Worm (Caenorhabditis elegans) whole organism, L4/young adult: ENCODE results near the gene clec-197.

Experiments used
- W03F9.2 ChIP-seq: fragments of 150-350 bp; optimal IDR thresholded peaks from 2 replicates; lab custom pipeline; 2014; ENCODE audit warnings: missing biosample characterization, missing genetic modification characterization
- dao-5 ChIP-seq: sonication (generic microtip); optimal IDR thresholded peaks from 2 replicates; lab custom pipeline; 2016; ENCODE audit warnings: missing genotype, missing genetic modification characterization, moderate library complexity, missing compliant biosample characterization
- him-1 ChIP-seq: sonication (generic microtip); optimal IDR thresholded peaks from 2 replicates; lab custom pipeline; 2016; ENCODE audit warnings: missing genotype, missing genetic modification reagents, missing genetic modification characterization, missing compliant biosample characterization

DNA sequence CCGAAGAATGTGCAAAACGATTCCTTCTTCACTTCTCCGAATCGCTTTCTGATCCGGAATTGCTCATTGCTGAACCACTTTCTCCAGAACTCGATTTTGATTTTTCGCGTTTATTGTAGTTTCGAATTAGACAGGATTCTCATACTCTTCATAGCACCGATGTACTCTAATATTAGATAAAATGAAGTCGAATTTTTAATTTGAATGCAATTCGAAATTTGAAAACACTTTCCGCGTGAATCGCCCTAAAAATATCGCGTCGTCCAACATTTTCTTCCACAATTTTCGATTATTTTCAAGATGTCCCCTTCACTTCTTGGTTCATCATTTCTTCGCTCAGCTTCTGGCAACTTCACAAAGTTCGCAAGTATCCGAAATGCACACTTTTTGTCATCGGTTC, 35.5 kb upstream of the clec-197 start, which contains the start of gene C30H6.8:
- TF ChIP-seq W03F9.2 (tag; lab: Kevin White, UChicago), result no peak
- no peak for TF ChIP-seq him-1
- no peak for TF ChIP-seq dao-5 (tag; lab: Kevin White, UChicago)
